Worm (Caenorhabditis elegans) whole organism, L4/young adult: ENCODE results near the gene his-61.

Source experiments
- W03F9.2 ChIP-seq: fragments of 150-350 bp; optimal IDR thresholded peaks from 2 replicates; lab custom pipeline; 2014; ENCODE audit warnings: missing biosample characterization, missing genetic modification characterization
- dao-5 ChIP-seq: sonication (generic microtip); optimal IDR thresholded peaks from 2 replicates; lab custom pipeline; 2016; ENCODE audit warnings: missing genotype, missing genetic modification characterization, moderate library complexity, missing compliant biosample characterization
- him-1 ChIP-seq: sonication (generic microtip); optimal IDR thresholded peaks from 2 replicates; lab custom pipeline; 2016; ENCODE audit warnings: missing genotype, missing genetic modification reagents, missing genetic modification characterization, missing compliant biosample characterization

Gene his-61

DNA sequence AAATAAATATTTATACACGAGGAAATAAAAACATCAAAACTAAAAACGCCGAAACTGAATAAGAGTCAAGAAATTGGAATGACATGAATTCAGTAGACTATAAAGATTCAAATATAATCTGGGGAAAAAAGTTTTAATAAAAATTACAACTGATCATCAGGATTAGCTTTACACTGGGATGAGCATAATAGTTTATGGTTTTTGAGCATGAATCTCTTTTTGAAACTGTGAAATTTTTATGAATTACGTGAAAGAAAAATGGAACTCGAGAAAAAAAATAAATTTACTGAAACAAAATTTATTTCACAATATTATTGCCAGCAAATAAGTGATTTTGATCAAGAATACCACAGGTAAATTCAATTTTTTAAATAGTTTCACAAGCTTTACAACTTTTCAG lies 38.5 kb downstream of the his-61 start, which contains the start of gene B0496.2:
TSS of gene B0496.2 (plus strand) at position 301 of the 400 bp plus-strand sequence.
- TF ChIP-seq him-1 (tag; lab: Kevin White, UChicago) (no peak), W03F9.2 (tag; lab: Kevin White, UChicago) (no peak), dao-5 (tag; lab: Kevin White, UChicago) (no peak)

DNA sequence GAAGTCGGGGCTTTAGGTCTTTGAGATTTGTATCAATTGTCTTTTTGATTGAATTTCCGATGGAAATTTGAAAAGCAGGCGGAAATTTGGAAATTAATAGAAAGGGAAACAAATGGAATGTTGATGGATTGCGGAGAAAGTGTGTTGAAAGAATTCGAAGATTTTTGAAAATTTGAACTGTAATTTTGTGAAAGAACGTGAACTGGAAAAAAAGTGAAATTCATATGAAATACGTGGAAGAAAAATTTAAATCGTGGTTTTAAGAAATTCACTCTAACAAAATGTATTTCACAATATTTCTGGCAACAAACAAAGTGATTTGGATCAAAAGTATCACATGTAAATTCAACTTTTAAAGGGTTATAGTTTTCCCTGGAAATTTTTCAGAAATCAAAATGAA lies 40.0 kb downstream of the his-61 start, which contains the start of gene B0496.1:
TSS of gene B0496.1 (plus strand) at position 301 of the 400 bp plus-strand sequence.
- no peak for TF ChIP-seq W03F9.2 (tag; lab: Kevin White, UChicago)
- no peak for TF ChIP-seq him-1 (tag; lab: Kevin White, UChicago)
- no peak for TF ChIP-seq dao-5 (tag; lab: Kevin White, UChicago)

DNA sequence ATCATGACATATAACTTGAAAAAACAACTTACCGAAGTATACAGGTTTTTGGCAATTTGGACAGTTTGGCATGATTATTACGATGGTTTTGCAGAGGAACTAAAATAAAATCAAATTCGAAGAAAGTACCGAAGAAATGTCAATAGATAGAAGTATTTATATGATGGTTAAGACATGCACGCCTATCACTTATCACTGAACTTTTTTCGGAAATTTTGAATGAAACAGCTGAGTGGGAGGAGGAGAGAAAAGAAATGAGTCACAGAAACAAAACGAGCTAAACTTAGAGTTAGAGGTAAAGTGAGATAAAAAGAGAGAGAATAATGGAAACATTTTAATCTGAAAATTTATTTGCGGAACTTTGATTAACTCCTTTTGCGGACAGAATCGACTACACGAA lies 40.8 kb downstream of the his-61 start, which contains the start of gene valv-1:
TSS of gene valv-1 (minus strand) at position 101 of the 400 bp plus-strand sequence.
- TF ChIP-seq W03F9.2 (tag; lab: Kevin White, UChicago) (no peak), him-1 (tag; lab: Kevin White, UChicago) (no peak)

DNA sequence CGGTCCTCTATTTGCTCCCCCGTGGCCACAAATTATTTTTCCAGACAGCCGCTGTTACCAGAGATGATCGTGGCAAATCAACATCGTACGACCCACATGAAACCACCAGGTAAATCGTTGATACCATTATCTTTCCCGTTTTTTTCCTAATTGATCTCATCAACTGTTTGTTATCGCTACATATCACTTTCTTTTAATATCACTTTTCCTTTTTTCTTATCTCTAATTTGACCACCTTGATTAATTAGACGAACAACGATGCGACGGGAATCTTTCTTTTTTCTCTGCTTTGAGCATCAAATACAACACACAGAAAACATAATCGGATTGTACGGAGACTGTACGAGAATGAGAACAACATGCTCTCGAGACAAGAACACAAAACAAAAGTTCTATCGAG lies 45.8 kb downstream of the his-61 start:
- TF ChIP-seq dao-5 (tag; lab: Kevin White, UChicago) = no peak
- no peak for TF ChIP-seq him-1 (tag; lab: Kevin White, UChicago)
- TF ChIP-seq W03F9.2 (tag; lab: Kevin White, UChicago) = no peak

DNA sequence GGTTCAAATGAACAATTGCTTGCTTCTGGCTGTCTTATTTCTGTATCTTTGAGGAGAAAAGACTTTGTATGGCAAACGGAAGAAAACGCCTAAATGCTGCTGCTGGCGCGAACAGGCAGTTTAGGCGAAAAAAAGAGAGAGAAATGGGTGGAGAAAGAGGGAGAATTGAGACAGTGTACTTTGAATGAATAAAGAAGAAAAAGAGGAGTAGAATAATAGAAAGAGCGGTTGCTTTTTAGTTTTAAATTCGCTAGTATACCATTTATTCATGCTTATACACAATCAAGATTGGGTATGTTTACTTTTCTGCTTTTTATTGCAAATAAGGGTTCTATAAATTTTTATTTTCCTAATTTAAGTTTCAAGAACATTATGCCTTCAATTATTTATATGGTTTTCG lies 46.6 kb downstream of the his-61 start:
- TF ChIP-seq him-1 (tag; lab: Kevin White, UChicago) = no peak
- TF ChIP-seq W03F9.2 (tag; lab: Kevin White, UChicago) = no peak
- no peak for TF ChIP-seq dao-5 (tag; lab: Kevin White, UChicago)
